Worm (Caenorhabditis elegans) whole organism, young adult: ENCODE measurements around the gene asp-18.

Source experiments
- B0019.2 ChIP-seq: fragments of 200-800 bp; sonication (Bioruptor generic); conservative IDR thresholded peaks from 2 replicates; pipeline ENCODE4 v1.3.6; 2022; ENCODE audit warnings: missing genetic modification reagents, missing genetic modification characterization, missing compliant biosample characterization
- C06A6.2 ChIP-seq: fragments of 200-800 bp; sonication (Bioruptor generic); conservative IDR thresholded peaks from 2 replicates; pipeline ENCODE4 v1.3.6; 2022; ENCODE audit warnings: missing genetic modification characterization, missing compliant biosample characterization
- F49E8.2 ChIP-seq: sonication (generic microtip); optimal IDR thresholded peaks from 3 replicates; lab custom pipeline; 2017; ENCODE audit warnings: missing genetic modification characterization, mild to moderate bottlenecking, missing compliant biosample characterization, antibody characterized with exemption, moderate library complexity; ENCODE audit not compliant: insufficient read depth
- F55B11.4 ChIP-seq: sonication (generic microtip); optimal IDR thresholded peaks from 2 replicates; lab custom pipeline; 2016; ENCODE audit warnings: missing compliant biosample characterization, missing genetic modification characterization, borderline replicate concordance; ENCODE audit not compliant: insufficient read depth
- F57C9.4 ChIP-seq: sonication (generic microtip); optimal IDR thresholded peaks from 2 replicates; lab custom pipeline; 2017; ENCODE audit warnings: mild to moderate bottlenecking, missing genetic modification characterization, missing compliant biosample characterization
- K11D2.4 ChIP-seq: fragments of 200-800 bp; sonication (Bioruptor generic); IDR thresholded peaks from 2 replicates; pipeline ENCODE4 v1.3.6; 2022; ENCODE audit warnings: missing genetic modification reagents, missing genetic modification characterization, missing compliant biosample characterization
- Y67H2A.10 ChIP-seq: fragments of 200-800 bp; sonication (Bioruptor generic); conservative IDR thresholded peaks from 2 replicates; pipeline ENCODE4 v1.3.6; 2022; ENCODE audit warnings: missing genetic modification reagents, missing genetic modification characterization, missing compliant biosample characterization
- ama-1 ChIP-seq, 3 experiments: fragments of 150-350 bp in 1 of 3; sonication (generic microtip) in 2 of 3; optimal IDR thresholded peaks; 2 replicates each; lab custom pipeline; 2014 to 2018; ENCODE audit warnings: missing biosample characterization in 2 of 3, missing genetic modification characterization in 2 of 3, missing genetic modification reagents in 2 of 3
- atf-7 ChIP-seq: sonication (generic microtip); optimal IDR thresholded peaks from 2 replicates; lab custom pipeline; 2017; ENCODE audit warnings: mild to moderate bottlenecking, missing genetic modification characterization, missing compliant biosample characterization
- attf-5 ChIP-seq: fragments of 200-800 bp; sonication (Bioruptor generic); optimal IDR thresholded peaks from 2 replicates; lab custom pipeline; 2018; ENCODE audit warnings: mild to moderate bottlenecking, missing genetic modification characterization, missing compliant biosample characterization
- cebp-1 ChIP-seq, 2 experiments: fragments of 200-800 bp in 1 of 2; sonication (Bioruptor generic) in 1 of 2; sonication (generic microtip) in 1 of 2; IDR thresholded peaks in 1 of 2; optimal IDR thresholded peaks in 1 of 2; 2 replicates each; pipeline versions ENCODE4 v1.3.6 to Lab custom; 2017 to 2022; ENCODE audit warnings: missing compliant biosample characterization in 2 of 2, missing genetic modification characterization in 2 of 2, mild to moderate bottlenecking in 1 of 2, missing genetic modification reagents in 1 of 2, moderate library complexity in 1 of 2
- ceh-27 ChIP-seq: fragments of 200-800 bp; sonication (Bioruptor generic); optimal IDR thresholded peaks from 2 replicates; lab custom pipeline; 2018; ENCODE audit warnings: mild to moderate bottlenecking, missing genetic modification characterization, moderate library complexity, missing compliant biosample characterization
- die-1 ChIP-seq: sonication (generic microtip); optimal IDR thresholded peaks from 2 replicates; lab custom pipeline; 2016; ENCODE audit warnings: missing genotype, mild to moderate bottlenecking, missing genetic modification characterization, missing compliant biosample characterization
- dox-1 ChIP-seq: fragments of 200-800 bp; sonication (Bioruptor generic); IDR thresholded peaks from 2 replicates; pipeline ENCODE4 v1.3.6; 2022; ENCODE audit warnings: missing genetic modification reagents, missing genetic modification characterization, missing compliant biosample characterization
- egl-44 ChIP-seq: fragments of 200-800 bp; sonication (Bioruptor generic); IDR thresholded peaks from 2 replicates; pipeline ENCODE4 v1.3.6; 2022; ENCODE audit warnings: missing genetic modification reagents, missing genetic modification characterization, missing compliant biosample characterization
- ekl-4 ChIP-seq: fragments of 200-800 bp; sonication (Bioruptor generic); IDR thresholded peaks from 2 replicates; pipeline ENCODE4 v1.3.6; 2022; ENCODE audit warnings: missing genetic modification reagents, missing genetic modification characterization, missing compliant biosample characterization
- let-607 ChIP-seq, 2 experiments: fragments of 200-800 bp in 1 of 2; sonication (Bioruptor generic) in 1 of 2; sonication (generic microtip) in 1 of 2; optimal IDR thresholded peaks; 2 replicates each; lab custom pipeline; 2016 to 2018; ENCODE audit warnings: mild to moderate bottlenecking in 2 of 2, missing compliant biosample characterization in 2 of 2, missing genetic modification characterization in 2 of 2, moderate library complexity in 2 of 2, missing genotype in 1 of 2
- lin-26 ChIP-seq: fragments of 200-800 bp; sonication (Bioruptor generic); IDR thresholded peaks from 2 replicates; pipeline ENCODE4 v1.3.6; 2022; ENCODE audit warnings: missing genetic modification reagents, missing genetic modification characterization, missing compliant biosample characterization
- lin-35 ChIP-seq, 3 experiments: fragments of 150-350 bp in 2 of 3; sonication (generic microtip) in 1 of 3; optimal IDR thresholded peaks; 2 replicates each; lab custom pipeline; 2014 to 2018; ENCODE audit warnings: missing biosample characterization in 3 of 3, missing genetic modification characterization in 3 of 3, missing genetic modification reagents in 3 of 3
- lsl-1 ChIP-seq: fragments of 200-800 bp; sonication (Bioruptor generic); optimal IDR thresholded peaks from 2 replicates; lab custom pipeline; 2018; ENCODE audit warnings: mild to moderate bottlenecking, missing genetic modification characterization, moderate library complexity, missing compliant biosample characterization
- madf-10 ChIP-seq: sonication (generic microtip); optimal IDR thresholded peaks from 2 replicates; lab custom pipeline; 2016; ENCODE audit warnings: mild to moderate bottlenecking, missing genetic modification characterization, missing compliant biosample characterization
- mel-28 ChIP-seq: sonication (generic microtip); optimal IDR thresholded peaks from 2 replicates; lab custom pipeline; 2016; ENCODE audit warnings: borderline replicate concordance, mild to moderate bottlenecking, missing genetic modification characterization, missing compliant biosample characterization
- mes-4 ChIP-seq: sonication (generic microtip); optimal IDR thresholded peaks from 2 replicates; lab custom pipeline; 2016; ENCODE audit warnings: missing genotype, missing genetic modification characterization, missing compliant biosample characterization
- mxl-1 ChIP-seq: sonication (generic microtip); optimal IDR thresholded peaks from 2 replicates; lab custom pipeline; 2016; ENCODE audit warnings: missing genetic modification characterization, missing compliant biosample characterization
- nfyb-1 ChIP-seq: fragments of 200-800 bp; sonication (Bioruptor generic); IDR thresholded peaks from 2 replicates; pipeline ENCODE4 v1.3.6; 2022; ENCODE audit warnings: missing genetic modification reagents, missing genetic modification characterization, missing compliant biosample characterization
- nhr-120 ChIP-seq: fragments of 200-800 bp; sonication (Bioruptor generic); IDR thresholded peaks from 2 replicates; pipeline ENCODE4 v1.3.6; 2022; ENCODE audit warnings: missing genetic modification characterization, missing compliant biosample characterization
- nhr-80 ChIP-seq: sonication (generic microtip); optimal IDR thresholded peaks from 2 replicates; lab custom pipeline; 2016; ENCODE audit warnings: missing genetic modification characterization, missing compliant biosample characterization
- rcor-1 ChIP-seq: fragments of 200-800 bp; sonication (Bioruptor generic); IDR thresholded peaks from 2 replicates; pipeline ENCODE4 v1.3.6; 2022; ENCODE audit warnings: missing genetic modification reagents, missing genetic modification characterization, missing compliant biosample characterization
- sdz-38 ChIP-seq: sonication (generic microtip); optimal IDR thresholded peaks from 2 replicates; lab custom pipeline; 2016; ENCODE audit warnings: missing genotype, missing genetic modification characterization, missing compliant biosample characterization
- snpc-1.3 ChIP-seq: sonication (generic microtip); optimal IDR thresholded peaks from 2 replicates; lab custom pipeline; 2017; ENCODE audit warnings: missing genetic modification characterization, mild to moderate bottlenecking, missing compliant biosample characterization, antibody characterized with exemption, moderate library complexity, missing genotype, missing genetic modification reagents; ENCODE audit not compliant: insufficient read depth
- snpc-4 ChIP-seq, 5 experiments: fragments of 150-350 bp in 1 of 5; sonication (generic microtip) in 4 of 5; optimal IDR thresholded peaks; 2 replicates each; lab custom pipeline; 2014 to 2018; ENCODE audit warnings: missing genetic modification characterization in 5 of 5, missing biosample characterization in 3 of 5, antibody characterized with exemption in 2 of 5, mild to moderate bottlenecking in 2 of 5, missing compliant biosample characterization in 2 of 5, missing genotype in 2 of 5, moderate library complexity in 2 of 5, missing genetic modification reagents in 1 of 5
- unc-62 ChIP-seq: fragments of 150-350 bp; optimal IDR thresholded peaks from 2 replicates; lab custom pipeline; 2014; ENCODE audit warnings: missing biosample characterization, missing genetic modification reagents, missing genetic modification characterization
- zfh-2 ChIP-seq: fragments of 200-800 bp; sonication (Bioruptor generic); conservative IDR thresholded peaks from 2 replicates; pipeline ENCODE4 v1.3.6; 2022; ENCODE audit warnings: missing genetic modification reagents, missing genetic modification characterization, missing compliant biosample characterization

asp-18 gene

ce11 chrV:18771390-18771789 is 39.9 kb upstream of the asp-18 start, which contains the start of gene clec-256:
Gene clec-256 (plus strand): TSS chrV:18771690.
- no peak for TF ChIP-seq rcor-1
- no peak for TF ChIP-seq egl-44
- no peak for TF ChIP-seq dox-1 (GFP tag; lab: Robert Waterston, UW)
- no peak for TF ChIP-seq snpc-4 (GFP tag; optimal IDR thresholded peaks at IDR 0.05; lab: Kevin White, UChicago)
- TF ChIP-seq snpc-4 (tag; optimal IDR thresholded peaks at IDR 0.05; lab: Kevin White, UChicago): no peak
- TF ChIP-seq unc-62 (GFP tag; lab: Kevin White, UChicago): no peak
- TF ChIP-seq snpc-1.3 (tag; lab: Kevin White, UChicago): no peak
- TF ChIP-seq ekl-4 (GFP tag; lab: Robert Waterston, UW): no peak
- TF ChIP-seq B0019.2 (GFP tag; lab: Robert Waterston, UW): no peak
- no peak for TF ChIP-seq nfyb-1
- TF ChIP-seq nhr-120: no peak
- TF ChIP-seq die-1 (tag; lab: Kevin White, UChicago): no peak
- no peak for TF ChIP-seq F57C9.4
- no peak for TF ChIP-seq ceh-27
- TF ChIP-seq C06A6.2 (GFP tag; lab: Robert Waterston, UW): no peak
- no peak for TF ChIP-seq ama-1 (optimal IDR thresholded peaks at IDR 0.05; lab: Kevin White, UChicago)
- no peak for TF ChIP-seq ama-1 (GFP tag; optimal IDR thresholded peaks at IDR 0.05; lab: Kevin White, UChicago)
- no peak for TF ChIP-seq lsl-1 (GFP tag; lab: Kevin White, UChicago)
- TF ChIP-seq lin-35 (GFP tag; optimal IDR thresholded peaks at IDR 0.05; lab: Kevin White, UChicago): no peak

- TF ChIP-seq Y67H2A.10 (no peak), madf-10 (tag; lab: Kevin White, UChicago) (no peak), attf-5 (GFP tag; lab: Kevin White, UChicago) (no peak)
Observed at ce11 chrV:18770623-18771022, 39.1 kb upstream of the asp-18 start, which contains the start of gene clec-255. Gene clec-255 (minus strand): TSS chrV:18770723.

- no peak for TF ChIP-seq let-607 (tag; optimal IDR thresholded peaks at IDR 0.05; lab: Kevin White, UChicago)
- TF ChIP-seq cebp-1 (GFP tag; IDR thresholded peaks at IDR 0.05; lab: Robert Waterston, UW): no peak
- no peak for TF ChIP-seq cebp-1 (tag; optimal IDR thresholded peaks at IDR 0.05; lab: Kevin White, UChicago)
- TF ChIP-seq nhr-80 (tag; lab: Kevin White, UChicago): no peak
- no peak for TF ChIP-seq F55B11.4 (tag; lab: Kevin White, UChicago)
- no peak for TF ChIP-seq F49E8.2 (tag; lab: Kevin White, UChicago)
- no peak for TF ChIP-seq zfh-2 (GFP tag; lab: Robert Waterston, UW)
- no peak for TF ChIP-seq mel-28 (tag; lab: Kevin White, UChicago)
- TF ChIP-seq sdz-38 (tag; lab: Kevin White, UChicago): no peak
- no peak for TF ChIP-seq lsl-1 (GFP tag; lab: Kevin White, UChicago)
- no peak for TF ChIP-seq K11D2.4
- no peak for TF ChIP-seq mes-4
- no peak for TF ChIP-seq mxl-1 (tag; lab: Kevin White, UChicago)
- no peak for TF ChIP-seq lin-26 (GFP tag; lab: Robert Waterston, UW)
- TF ChIP-seq atf-7 (tag; lab: Kevin White, UChicago): no peak
Observed at ce11 chrV:18769902-18770301, 38.4 kb upstream of the asp-18 start.
